Fruit fly (Drosophila melanogaster) whole organism, adult: ENCODE results near the gene CCKLR-17D3.

Experiments used
- CG11617 ChIP-seq: fragments of 200-800 bp; sonication (Bioruptor generic); optimal IDR thresholded peaks from 2 replicates; lab custom pipeline; 2017; ENCODE audit warnings: mild to moderate bottlenecking, missing biosample characterization, missing genetic modification reagents, missing genetic modification characterization
- CG12768 ChIP-seq: fragments of 200-800 bp; sonication (Bioruptor generic); optimal IDR thresholded peaks from 2 replicates; lab custom pipeline; 2017; ENCODE audit warnings: missing biosample characterization, missing genetic modification characterization, mild to moderate bottlenecking, moderate library complexity, missing genetic modification reagents
- CG14711 ChIP-seq: fragments of 200-800 bp; sonication (Bioruptor generic); optimal IDR thresholded peaks from 2 replicates; lab custom pipeline; 2018; ENCODE audit warnings: missing biosample characterization, mild to moderate bottlenecking, missing genetic modification characterization, moderate library complexity
- CG1620 ChIP-seq: fragments of 200-800 bp; sonication (Bioruptor generic); optimal IDR thresholded peaks from 2 replicates; lab custom pipeline; 2016; ENCODE audit warnings: missing biosample characterization, missing genetic modification characterization
- CG33017 ChIP-seq: fragments of 200-800 bp; sonication (Bioruptor generic); optimal IDR thresholded peaks from 2 replicates; lab custom pipeline; 2018; ENCODE audit warnings: missing biosample characterization, mild to moderate bottlenecking, missing genetic modification characterization, moderate library complexity
- CG5204 ChIP-seq: fragments of 200-800 bp; sonication (Bioruptor generic); optimal IDR thresholded peaks from 2 replicates; lab custom pipeline; 2016; ENCODE audit warnings: missing biosample characterization, missing genetic modification characterization
- CG7045 ChIP-seq: fragments of 200-800 bp; sonication (Bioruptor generic); optimal IDR thresholded peaks from 2 replicates; lab custom pipeline; 2017; ENCODE audit warnings: missing biosample characterization, mild to moderate bottlenecking, missing genetic modification characterization
- CG7101 ChIP-seq: fragments of 200-800 bp; sonication (Bioruptor generic); optimal IDR thresholded peaks from 2 replicates; lab custom pipeline; 2018; ENCODE audit warnings: missing biosample characterization, mild to moderate bottlenecking, missing genetic modification characterization, moderate library complexity
- Clk ChIP-seq: fragments of 200-800 bp; sonication (Bioruptor generic); optimal IDR thresholded peaks from 2 replicates; lab custom pipeline; 2017; ENCODE audit warnings: missing biosample characterization, missing genetic modification characterization
- Crg-1 ChIP-seq: fragments of 200-800 bp; sonication (Bioruptor generic); optimal IDR thresholded peaks from 2 replicates; lab custom pipeline; 2016; ENCODE audit warnings: missing biosample characterization, missing genetic modification characterization
- Hr96 ChIP-seq: fragments of 200-800 bp; sonication (Bioruptor generic); optimal IDR thresholded peaks from 2 replicates; lab custom pipeline; 2016; ENCODE audit warnings: missing biosample characterization, missing genetic modification characterization
- Mnt ChIP-seq: fragments of 200-800 bp; sonication (Bioruptor generic); optimal IDR thresholded peaks from 2 replicates; lab custom pipeline; 2016; ENCODE audit warnings: missing biosample characterization, mild to moderate bottlenecking, missing genetic modification characterization
- bab1 ChIP-seq: fragments of 200-800 bp; sonication (Bioruptor generic); optimal IDR thresholded peaks from 3 replicates; lab custom pipeline; 2019; ENCODE audit warnings: missing biosample characterization, mild to moderate bottlenecking, missing genetic modification characterization, moderate library complexity
- cic ChIP-seq: fragments of 200-800 bp; sonication (Bioruptor generic); optimal IDR thresholded peaks from 2 replicates; lab custom pipeline; 2017; ENCODE audit warnings: missing biosample characterization, mild to moderate bottlenecking, missing genetic modification characterization, moderate library complexity
- cnc ChIP-seq, 2 experiments: fragments of >200 bp; optimal IDR thresholded peaks; 2 replicates each; lab custom pipeline; 2017
- kay ChIP-seq: fragments of 200-800 bp; sonication (Bioruptor generic); peaks from one replicate; lab custom pipeline; 2016; ENCODE audit warnings: missing biosample characterization, missing genetic modification characterization, borderline replicate concordance
- ovo ChIP-seq: fragments of 200-800 bp; sonication (Bioruptor generic); optimal IDR thresholded peaks from 2 replicates; lab custom pipeline; 2016; ENCODE audit warnings: missing biosample characterization, missing genetic modification characterization
- pad ChIP-seq: fragments of 200-800 bp; sonication (Bioruptor generic); optimal IDR thresholded peaks from 3 replicates; lab custom pipeline; 2017; ENCODE audit warnings: missing biosample characterization, missing genetic modification characterization, mild to moderate bottlenecking, moderate library complexity, missing genetic modification reagents
- tj ChIP-seq: fragments of 200-800 bp; sonication (Bioruptor generic); optimal IDR thresholded peaks from 3 replicates; lab custom pipeline; 2017; ENCODE audit warnings: missing biosample characterization, mild to moderate bottlenecking, missing genetic modification characterization, moderate library complexity
- toe ChIP-seq: fragments of 200-800 bp; sonication (Bioruptor generic); optimal IDR thresholded peaks from 2 replicates; lab custom pipeline; 2016; ENCODE audit warnings: missing biosample characterization, missing genetic modification characterization

Gene CCKLR-17D3

dm6 chrX:18789353-18790210 is 15.8 kb upstream of the CCKLR-17D3 start:
- TF ChIP-seq cnc (optimal IDR thresholded peaks at IDR 0.05; lab: Kevin White, UChicago) = no peak
- peak; percentile 51 for TF ChIP-seq CG5204
- TF ChIP-seq Crg-1 = no peak
- TF ChIP-seq CG12768 = no peak
- no peak for TF ChIP-seq Clk (GFP tag; lab: Kevin White, UChicago)
- peak; percentile 70 for TF ChIP-seq CG11617
- TF ChIP-seq bab1 = peak; percentile 76
- peak; percentile 60 for TF ChIP-seq tj
- peak; percentile 40 for TF ChIP-seq Hr96 (GFP tag; lab: Kevin White, UChicago)
- TF ChIP-seq pad (GFP tag; lab: Kevin White, UChicago) = no peak
- TF ChIP-seq CG7045 (GFP tag; lab: Kevin White, UChicago) = peak; percentile 2
- no peak for TF ChIP-seq ovo
- peak; percentile 5 for TF ChIP-seq CG7101 (tag; lab: Kevin White, UChicago)
- peak; percentile 80 for TF ChIP-seq Mnt (GFP tag; lab: Kevin White, UChicago)
- TF ChIP-seq toe = peak; percentile 0
- no peak for TF ChIP-seq CG14711

- TF ChIP-seq kay (GFP tag; lab: Kevin White, UChicago) (no peak), Mnt (GFP tag; lab: Kevin White, UChicago) (no peak), cnc (optimal IDR thresholded peaks at IDR 0.05; lab: Kevin White, UChicago) (no peak), CG12768 (no peak), ovo (no peak), Hr96 (GFP tag; lab: Kevin White, UChicago) (no peak), CG1620 (GFP tag; lab: Kevin White, UChicago) (no peak), CG33017 (tag; lab: Kevin White, UChicago) (no peak), CG7101 (tag; lab: Kevin White, UChicago) (no peak), tj (peak; percentile 5), toe (peak; percentile 2), bab1 (peak; percentile 22), Crg-1 (no peak), cic (no peak), CG14711 (no peak), CG7045 (GFP tag; lab: Kevin White, UChicago) (no peak), Clk (GFP tag; lab: Kevin White, UChicago) (no peak), pad (GFP tag; lab: Kevin White, UChicago) (no peak), CG5204 (peak; percentile 18), CG11617 (no peak)
Observed at dm6 chrX:18788143-18788745, 14.4 kb upstream of the CCKLR-17D3 start, which contains the start of the genes CG6961 and S6KL. Gene CG6961, minus strand, starts transcription at chrX:18788210. Gene S6KL, plus strand, starts transcription at chrX:18788464.

dm6 chrX:18783417-18784123 is 9.7 kb upstream of the CCKLR-17D3 start, which contains the start of gene CG18259:
Gene CG18259, minus strand, starts transcription at chrX:18783494.
- no peak for TF ChIP-seq pad (GFP tag; lab: Kevin White, UChicago)
- TF ChIP-seq CG14711 = no peak
- TF ChIP-seq CG5204 = peak; percentile 1
- no peak for TF ChIP-seq kay (GFP tag; lab: Kevin White, UChicago)
- TF ChIP-seq CG7101 (tag; lab: Kevin White, UChicago) = no peak
- peak; percentile 11 for TF ChIP-seq CG11617
- TF ChIP-seq Clk (GFP tag; lab: Kevin White, UChicago) = no peak
- no peak for TF ChIP-seq CG33017 (tag; lab: Kevin White, UChicago)
- TF ChIP-seq CG12768 = no peak
- TF ChIP-seq toe = peak; percentile 44
- TF ChIP-seq Crg-1 = no peak
- TF ChIP-seq CG7045 (GFP tag; lab: Kevin White, UChicago) = no peak
- no peak for TF ChIP-seq ovo
- no peak for TF ChIP-seq cnc (optimal IDR thresholded peaks at IDR 0.05; lab: Kevin White, UChicago)
- peak; percentile 19 for TF ChIP-seq tj
- no peak for TF ChIP-seq bab1
- TF ChIP-seq Mnt (GFP tag; lab: Kevin White, UChicago) = no peak
- peak; percentile 10 for TF ChIP-seq CG1620 (GFP tag; lab: Kevin White, UChicago)
- TF ChIP-seq Hr96 (GFP tag; lab: Kevin White, UChicago) = peak; percentile 30
- TF ChIP-seq cic = no peak

dm6 chrX:18780260-18780659 is 6.4 kb upstream of the CCKLR-17D3 start:
- TF ChIP-seq kay (GFP tag; lab: Kevin White, UChicago) = no peak
- no peak for TF ChIP-seq bab1
- no peak for TF ChIP-seq ovo
- no peak for TF ChIP-seq CG7101 (tag; lab: Kevin White, UChicago)
- TF ChIP-seq CG1620 (GFP tag; lab: Kevin White, UChicago) = no peak
- peak; percentile 23 for TF ChIP-seq tj
- TF ChIP-seq Crg-1 = no peak

- no peak for TF ChIP-seq CG11617
- TF ChIP-seq CG33017 (tag; lab: Kevin White, UChicago) = no peak
- TF ChIP-seq bab1 = no peak
- no peak for TF ChIP-seq kay (GFP tag; lab: Kevin White, UChicago)
- no peak for TF ChIP-seq Mnt (GFP tag; lab: Kevin White, UChicago)
- no peak for TF ChIP-seq Crg-1
- TF ChIP-seq CG7045 (GFP tag; lab: Kevin White, UChicago) = no peak
- TF ChIP-seq pad (GFP tag; lab: Kevin White, UChicago) = no peak
- no peak for TF ChIP-seq CG1620 (GFP tag; lab: Kevin White, UChicago)
- no peak for TF ChIP-seq Hr96 (GFP tag; lab: Kevin White, UChicago)
- TF ChIP-seq CG5204 = no peak
- no peak for TF ChIP-seq toe
- no peak for TF ChIP-seq ovo
Observed at dm6 chrX:18779662-18780061, 5.8 kb upstream of the CCKLR-17D3 start.
